Fruit fly (Drosophila melanogaster) whole organism, prepupa: ENCODE data around the gene melt.

ENCODE experiments used
- Blimp-1 ChIP-seq: fragments of 200-800 bp; sonication (Bioruptor generic); optimal IDR thresholded peaks from 3 replicates; lab custom pipeline; 2017; ENCODE audit warnings: missing biosample characterization, missing genetic modification characterization, mild to moderate bottlenecking, moderate library complexity, missing genetic modification reagents
- CG10631 ChIP-seq: fragments of 200-800 bp; sonication (Bioruptor generic); optimal IDR thresholded peaks from 2 replicates; lab custom pipeline; 2016; ENCODE audit warnings: missing biosample characterization, missing genetic modification characterization
- CG10669 ChIP-seq: fragments of 200-800 bp; sonication (Bioruptor generic); optimal IDR thresholded peaks from 3 replicates; lab custom pipeline; 2018; ENCODE audit warnings: missing biosample characterization, mild to moderate bottlenecking, missing genetic modification characterization, moderate library complexity
- CG11294 ChIP-seq: fragments of 200-800 bp; sonication (Bioruptor generic); IDR thresholded peaks from 2 replicates; pipeline ENCODE4 v1.3.6; 2022; ENCODE audit warnings: missing biosample characterization, missing genetic modification characterization
- CG15336 ChIP-seq: fragments of 200-800 bp; sonication (Bioruptor generic); IDR thresholded peaks from 2 replicates; pipeline ENCODE4 v1.3.6; 2022; ENCODE audit warnings: missing biosample characterization, missing genetic modification characterization
- CG16779 ChIP-seq: fragments of 200-800 bp; sonication (Bioruptor generic); optimal IDR thresholded peaks from 3 replicates; lab custom pipeline; 2017; ENCODE audit warnings: missing biosample characterization, mild to moderate bottlenecking, missing genetic modification characterization
- CG32006 ChIP-seq: fragments of 200-800 bp; sonication (Bioruptor generic); optimal IDR thresholded peaks from 3 replicates; lab custom pipeline; 2017; ENCODE audit warnings: missing biosample characterization, mild to moderate bottlenecking, missing genetic modification characterization
- CG3919 ChIP-seq: fragments of 200-800 bp; sonication (Bioruptor generic); optimal IDR thresholded peaks from 3 replicates; lab custom pipeline; 2016; ENCODE audit warnings: missing biosample characterization, missing genetic modification characterization
- CG4318 ChIP-seq: fragments of 200-800 bp; sonication (Bioruptor generic); optimal IDR thresholded peaks from 3 replicates; lab custom pipeline; 2017; ENCODE audit warnings: missing biosample characterization, mild to moderate bottlenecking, missing genetic modification characterization
- CG6163 ChIP-seq: fragments of 200-800 bp; sonication (Bioruptor generic); IDR thresholded peaks from 3 replicates; pipeline ENCODE4 v1.3.6; 2022; ENCODE audit warnings: missing biosample characterization, missing genetic modification characterization
- CG6276 ChIP-seq: fragments of 200-800 bp; sonication (Bioruptor generic); optimal IDR thresholded peaks from 2 replicates; lab custom pipeline; 2017; ENCODE audit warnings: missing biosample characterization, mild to moderate bottlenecking, missing genetic modification characterization
- CG6792 ChIP-seq: fragments of 200-800 bp; sonication (Bioruptor generic); optimal IDR thresholded peaks from 3 replicates; lab custom pipeline; 2016; ENCODE audit warnings: missing biosample characterization, missing genetic modification characterization
- CG8119 ChIP-seq: fragments of 200-800 bp; sonication (Bioruptor generic); IDR thresholded peaks from 3 replicates; pipeline ENCODE4 v1.3.6; 2022; ENCODE audit warnings: missing biosample characterization, missing genetic modification characterization
- CG8319 ChIP-seq: fragments of 200-800 bp; sonication (Bioruptor generic); optimal IDR thresholded peaks from 3 replicates; lab custom pipeline; 2016; ENCODE audit warnings: missing biosample characterization, missing genetic modification characterization
- Eip75B ChIP-seq: fragments of 200-800 bp; sonication (Bioruptor generic); optimal IDR thresholded peaks from 3 replicates; lab custom pipeline; 2016; ENCODE audit warnings: missing biosample characterization, missing genetic modification characterization
- Eip78C ChIP-seq: fragments of 200-800 bp; sonication (Bioruptor generic); peaks from one replicate; lab custom pipeline; 2016; ENCODE audit warnings: missing biosample characterization, missing genetic modification characterization
- Ets96B ChIP-seq: fragments of 200-800 bp; optimal IDR thresholded peaks from 2 replicates; lab custom pipeline; 2019; ENCODE audit warnings: missing biosample characterization, mild to moderate bottlenecking, missing genetic modification characterization, moderate library complexity
- Gug ChIP-seq: fragments of 200-800 bp; sonication (Bioruptor generic); IDR thresholded peaks from 2 replicates; pipeline ENCODE4 v1.3.6; 2022; ENCODE audit warnings: missing biosample characterization, missing genetic modification characterization
- Hr39 ChIP-seq: fragments of 200-800 bp; sonication (Bioruptor generic); optimal IDR thresholded peaks from 2 replicates; lab custom pipeline; 2016; ENCODE audit warnings: missing biosample characterization, missing genetic modification characterization
- Hr4 ChIP-seq: fragments of 200-800 bp; sonication (Bioruptor generic); optimal IDR thresholded peaks from 3 replicates; lab custom pipeline; 2016; ENCODE audit warnings: missing biosample characterization, missing genetic modification characterization
- Lpt ChIP-seq: fragments of 200-800 bp; sonication (Bioruptor generic); optimal IDR thresholded peaks from 3 replicates; lab custom pipeline; 2016; ENCODE audit warnings: missing biosample characterization, missing genetic modification characterization
- Met ChIP-seq: fragments of 200-800 bp; sonication (Bioruptor generic); optimal IDR thresholded peaks from 3 replicates; lab custom pipeline; 2016; ENCODE audit warnings: missing biosample characterization, missing genetic modification characterization
- Smox ChIP-seq: fragments of 200-800 bp; sonication (Bioruptor generic); optimal IDR thresholded peaks from 3 replicates; lab custom pipeline; 2016; ENCODE audit warnings: missing biosample characterization, missing genetic modification characterization
- Sox15 ChIP-seq: fragments of 200-800 bp; sonication (Bioruptor generic); optimal IDR thresholded peaks from 3 replicates; lab custom pipeline; 2016; ENCODE audit warnings: missing biosample characterization, missing genetic modification characterization
- achi ChIP-seq: fragments of 200-800 bp; sonication (Bioruptor generic); optimal IDR thresholded peaks from 3 replicates; lab custom pipeline; 2016; ENCODE audit warnings: missing biosample characterization, missing genetic modification characterization
- acj6 ChIP-seq: fragments of 200-800 bp; sonication (Bioruptor generic); optimal IDR thresholded peaks from 3 replicates; lab custom pipeline; 2016; ENCODE audit warnings: missing biosample characterization, missing genetic modification characterization
- dsx ChIP-seq: fragments of 200-800 bp; optimal IDR thresholded peaks from 3 replicates; lab custom pipeline; 2019; ENCODE audit warnings: missing biosample characterization, mild to moderate bottlenecking, missing genetic modification characterization, moderate library complexity; ENCODE audit not compliant: poor library complexity, severe bottlenecking
- eg ChIP-seq: fragments of 200-800 bp; sonication (Bioruptor generic); IDR thresholded peaks from 3 replicates; pipeline ENCODE4 v1.3.6; 2022; ENCODE audit warnings: missing biosample characterization, missing genetic modification characterization
- esn ChIP-seq: fragments of 200-800 bp; sonication (Bioruptor generic); optimal IDR thresholded peaks from 2 replicates; lab custom pipeline; 2016; ENCODE audit warnings: missing biosample characterization, mild to moderate bottlenecking, missing genetic modification characterization, moderate library complexity
- fd59A ChIP-seq: fragments of 200-800 bp; sonication (Bioruptor generic); optimal IDR thresholded peaks from 2 replicates; lab custom pipeline; 2017; ENCODE audit warnings: missing biosample characterization, mild to moderate bottlenecking, missing genetic modification characterization, missing genetic modification reagents
- fd85E ChIP-seq: fragments of 200-800 bp; sonication (Bioruptor generic); optimal IDR thresholded peaks from 3 replicates; lab custom pipeline; 2016; ENCODE audit warnings: missing biosample characterization, missing genetic modification characterization
- fkh ChIP-seq: fragments of 200-800 bp; sonication (Bioruptor generic); optimal IDR thresholded peaks from 3 replicates; lab custom pipeline; 2017; ENCODE audit warnings: missing biosample characterization, mild to moderate bottlenecking, missing genetic modification characterization, moderate library complexity
- net ChIP-seq: fragments of 200-800 bp; sonication (Bioruptor generic); optimal IDR thresholded peaks from 3 replicates; lab custom pipeline; 2016; ENCODE audit warnings: missing biosample characterization, missing genetic modification characterization
- pdm3 ChIP-seq: fragments of 200-800 bp; sonication (Bioruptor generic); optimal IDR thresholded peaks from 3 replicates; lab custom pipeline; 2016; ENCODE audit warnings: missing biosample characterization, missing genetic modification characterization
- salr ChIP-seq, 2 experiments: fragments of 200-800 bp; sonication (Bioruptor generic); optimal IDR thresholded peaks; 3 replicates each; lab custom pipeline; 2016 to 2018; ENCODE audit warnings: missing biosample characterization in 2 of 2, missing genetic modification characterization in 2 of 2, mild to moderate bottlenecking in 1 of 2
- svp ChIP-seq: fragments of 200-800 bp; sonication (Bioruptor generic); peaks from one replicate; lab custom pipeline; 2016; ENCODE audit warnings: missing biosample characterization, missing genetic modification characterization
- vri ChIP-seq: fragments of 200-800 bp; sonication (Bioruptor generic); optimal IDR thresholded peaks from 3 replicates; lab custom pipeline; 2016; ENCODE audit warnings: missing biosample characterization, mild to moderate bottlenecking, missing genetic modification characterization

The melt gene

DNA sequence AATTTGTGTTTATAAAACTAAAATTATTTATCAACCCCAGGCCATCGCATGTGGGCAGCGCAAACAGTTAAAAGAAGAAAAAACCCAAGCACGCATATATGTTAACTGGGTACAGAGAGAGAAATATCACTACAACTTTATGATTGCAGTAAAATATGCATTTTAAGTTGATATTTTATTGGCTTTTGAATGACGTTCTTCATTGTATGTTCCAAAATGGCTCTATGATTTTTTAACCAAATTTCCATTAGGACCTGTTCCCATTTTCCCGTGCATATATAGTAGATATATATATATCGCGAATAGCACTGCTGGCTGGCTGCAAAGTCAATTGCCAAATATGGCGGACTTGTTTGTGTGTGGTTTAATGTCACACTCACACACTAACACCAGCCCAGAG is 37.8 kb upstream of the melt start:
- TF ChIP-seq salr (GFP tag; optimal IDR thresholded peaks at IDR 0.05; lab: Kevin White, UChicago) (peak in 1 of 2 experiments; percentile 8), Met (GFP tag; lab: Kevin White, UChicago) (peak; percentile 3), CG32006 (peak; percentile 48), achi (GFP tag; lab: Kevin White, UChicago) (no peak), CG4318 (GFP tag; lab: Kevin White, UChicago) (peak; percentile 2), Eip78C (peak; percentile 63), CG6276 (GFP tag; lab: Kevin White, UChicago) (peak; percentile 33), CG11294 (peak; percentile 27; the same call in 1 of the 2 replicates), CG3919 (GFP tag; lab: Kevin White, UChicago) (peak; percentile 27), Sox15 (no peak), Smox (no peak), CG15336 (GFP tag; lab: Robert Waterston, UW) (peak; percentile 67), CG8119 (GFP tag; lab: Robert Waterston, UW) (peak; percentile 46; the same call in 2 of the 3 replicates), Gug (GFP tag; lab: Robert Waterston, UW) (peak; percentile 37; the same call in 1 of the 2 replicates), pdm3 (peak; percentile 18), fkh (no peak), CG16779 (tag; lab: Kevin White, UChicago) (no peak), eg (GFP tag; lab: Robert Waterston, UW) (peak; percentile 77), fd59A (GFP tag; lab: Kevin White, UChicago) (no peak), fd85E (GFP tag; lab: Kevin White, UChicago) (no peak), dsx (GFP tag; lab: Kevin White, UChicago) (no peak), CG10631 (GFP tag; lab: Kevin White, UChicago) (no peak), acj6 (GFP tag; lab: Kevin White, UChicago) (peak; percentile 10), Blimp-1 (GFP tag; lab: Kevin White, UChicago) (no peak), Hr39 (GFP tag; lab: Kevin White, UChicago) (peak; percentile 25), CG6163 (GFP tag; lab: Robert Waterston, UW) (peak; percentile 56; the same call in 2 of the 3 replicates), net (GFP tag; lab: Kevin White, UChicago) (peak; percentile 1), Lpt (GFP tag; lab: Kevin White, UChicago) (peak; percentile 40), Eip75B (GFP tag; lab: Kevin White, UChicago) (no peak), Hr4 (GFP tag; lab: Kevin White, UChicago) (peak; percentile 61)
- TF ChIP-seq, all 60 proteins: peak for 19

DNA sequence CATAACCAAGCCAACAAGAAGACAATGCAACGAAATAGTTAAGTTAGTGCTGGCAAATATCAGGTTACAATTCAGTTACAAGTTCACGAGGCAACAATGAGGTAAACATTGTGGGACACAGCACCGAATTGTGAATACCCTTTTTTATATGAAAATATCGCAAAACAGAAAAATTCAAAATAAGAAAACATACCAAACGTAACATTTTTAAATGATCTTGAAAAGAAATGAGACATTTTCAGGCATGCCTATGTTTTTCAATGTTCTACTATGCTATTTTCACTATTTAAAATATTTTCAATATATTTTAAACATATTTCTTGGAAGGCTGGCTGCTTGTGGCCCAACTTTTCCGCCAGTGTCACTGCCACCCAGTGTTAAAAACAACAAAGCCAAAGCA is 30.4 kb upstream of the melt start:
- TF ChIP-seq CG10669 = no peak
- TF ChIP-seq CG10631 (GFP tag; lab: Kevin White, UChicago) = no peak
- no peak for TF ChIP-seq Eip78C
- no peak for TF ChIP-seq eg (GFP tag; lab: Robert Waterston, UW)
- TF ChIP-seq Ets96B (tag; lab: Kevin White, UChicago) = no peak
- TF ChIP-seq acj6 (GFP tag; lab: Kevin White, UChicago) = no peak
- TF ChIP-seq CG6792 (GFP tag; lab: Kevin White, UChicago) = no peak
- no peak for TF ChIP-seq esn
- TF ChIP-seq fd85E (GFP tag; lab: Kevin White, UChicago) = no peak
- TF ChIP-seq svp (GFP tag; lab: Kevin White, UChicago) = no peak
- no peak for TF ChIP-seq CG11294
- TF ChIP-seq Blimp-1 (GFP tag; lab: Kevin White, UChicago) = no peak
- no peak for TF ChIP-seq Gug (GFP tag; lab: Robert Waterston, UW)
- TF ChIP-seq CG8319 (GFP tag; lab: Kevin White, UChicago) = no peak
- peak; percentile 29 for TF ChIP-seq Hr4 (GFP tag; lab: Kevin White, UChicago)
- peak; percentile 56 for TF ChIP-seq CG32006
- TF ChIP-seq dsx (GFP tag; lab: Kevin White, UChicago) = no peak
- peak; percentile 20; the same call in 1 of the 3 replicates for TF ChIP-seq CG8119 (GFP tag; lab: Robert Waterston, UW)
- peak; percentile 15 for TF ChIP-seq CG4318 (GFP tag; lab: Kevin White, UChicago)
- TF ChIP-seq vri = no peak
- TF ChIP-seq achi (GFP tag; lab: Kevin White, UChicago) = no peak
- TF ChIP-seq, all 60 proteins: peak for 4

DNA sequence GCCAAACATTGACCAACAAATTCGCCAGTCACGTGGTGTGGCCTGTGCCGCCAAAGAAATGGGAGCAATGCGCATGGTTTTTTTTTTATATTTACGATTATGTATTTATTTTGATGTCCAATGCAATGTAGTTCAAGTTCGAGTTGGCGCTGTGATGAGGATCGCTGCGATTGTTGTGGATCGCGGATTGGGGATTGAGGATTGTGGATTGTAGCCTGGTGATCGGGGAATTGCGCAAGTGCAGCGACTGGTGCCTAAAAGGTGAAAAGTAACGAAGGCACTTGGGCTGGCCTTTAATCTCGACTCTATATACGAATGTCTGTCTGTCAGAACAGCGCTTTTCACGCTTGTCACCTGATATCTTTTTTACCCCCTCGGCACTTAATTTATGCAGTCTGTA is 29.8 kb upstream of the melt start:
- TF ChIP-seq Eip78C (peak; percentile 17), Gug (GFP tag; lab: Robert Waterston, UW) (no peak)
